Worm (Caenorhabditis elegans): ENCODE measurements around the gene str-96.

The str-96 gene

DNA sequence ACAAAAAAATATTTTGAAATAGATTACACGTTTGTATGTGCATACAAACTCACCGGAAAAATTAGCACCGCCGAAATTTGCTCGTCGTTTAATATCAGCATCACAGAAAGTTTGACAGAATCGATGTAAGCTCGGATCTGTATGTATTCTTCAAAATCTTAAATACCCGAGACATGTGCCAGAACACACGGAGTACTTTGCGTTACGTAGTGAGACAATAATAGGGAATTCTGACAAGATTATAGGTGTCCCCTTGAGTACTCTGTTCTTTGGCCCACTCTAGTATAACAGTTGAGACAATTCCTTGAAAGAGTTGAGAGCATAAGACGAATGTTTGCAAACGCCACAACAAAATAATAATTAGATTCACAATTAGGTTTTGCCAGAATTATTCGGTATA, 9.9 kb upstream of the str-96 start, which contains the start of gene srx-48:
Gene srx-48 (minus strand): TSS at position 101 of the 400 bp plus-strand sequence.
- TF ChIP-seq zim-3 (tag; optimal IDR thresholded peaks at IDR 0.05) (no peak), dpl-1 (GFP tag; optimal IDR thresholded peaks at IDR 0.05) (no peak), madf-3 (GFP tag; IDR thresholded peaks at IDR 0.05) (no peak), akir-1 (GFP tag; optimal IDR thresholded peaks at IDR 0.05) (no peak), ets-4 (GFP tag; optimal IDR thresholded peaks at IDR 0.05) (no peak), F49E8.2 (tag; optimal IDR thresholded peaks at IDR 0.05; ENCODE audit: insufficient read depth) (no peak), mxl-1 (tag; optimal IDR thresholded peaks at IDR 0.05) (no peak), mcd-1 (GFP tag; IDR thresholded peaks at IDR 0.05) (no peak), mel-28 (tag; optimal IDR thresholded peaks at IDR 0.05; ENCODE audit: borderline replicate concordance) (no peak), Y53G8AR.9 (GFP tag; conservative IDR thresholded peaks at IDR 0.05) (no peak), nfya-2 (GFP tag; IDR thresholded peaks at IDR 0.05) (no peak), nhr-90 (tag; optimal IDR thresholded peaks at IDR 0.05) (no peak), D2030.7 (GFP tag; IDR thresholded peaks at IDR 0.05) (no peak), snpc-3.4 (tag; optimal IDR thresholded peaks at IDR 0.05) (no peak), hmg-20 (GFP tag; IDR thresholded peaks at IDR 0.05) (no peak)

DNA sequence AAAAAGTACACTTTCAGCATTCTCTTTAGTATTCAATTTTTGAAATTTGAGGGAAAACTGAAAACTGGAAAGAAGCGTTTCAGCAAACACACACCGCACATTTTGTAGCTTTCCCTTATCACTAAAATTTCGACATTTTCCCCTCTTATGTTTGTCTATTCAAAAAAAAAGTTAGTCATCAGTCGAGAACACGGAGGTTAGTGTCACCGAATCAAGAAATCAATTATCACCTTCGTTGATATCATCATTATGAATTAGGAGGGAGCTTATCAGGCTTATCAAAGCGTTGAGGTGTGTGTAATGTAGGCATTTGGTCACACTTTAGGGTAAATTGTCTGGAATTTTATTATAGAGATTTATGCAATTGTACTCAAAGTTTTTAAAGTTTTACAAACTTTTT, 4.8 kb upstream of the str-96 start, which contains the start of gene cpr-3:
Gene cpr-3 (minus strand): TSS at position 104 of the 400 bp plus-strand sequence.
- TF ChIP-seq hrde-1 (tag; optimal IDR thresholded peaks at IDR 0.05; ENCODE audit: borderline replicate concordance): no peak
- TF ChIP-seq madf-10 (tag; optimal IDR thresholded peaks at IDR 0.05): peak; percentile 24
- TF ChIP-seq Y67H2A.10 (GFP tag; conservative IDR thresholded peaks at IDR 0.05): no peak
- peak; percentile 97 for TF ChIP-seq nhr-80 (tag; optimal IDR thresholded peaks at IDR 0.05)
- no peak for TF ChIP-seq snpc-1.3 (tag; optimal IDR thresholded peaks at IDR 0.05; ENCODE audit: insufficient read depth)
- peak; percentile 88 for TF ChIP-seq ztf-22 (GFP tag; optimal IDR thresholded peaks at IDR 0.05)
- TF ChIP-seq pha-4 (tag; optimal IDR thresholded peaks at IDR 0.05): peak; percentile 23
- TF ChIP-seq atf-7 (tag; optimal IDR thresholded peaks at IDR 0.05): peak; percentile 69
- no peak for TF ChIP-seq tbx-9 (tag; optimal IDR thresholded peaks at IDR 0.05; ENCODE audit: borderline replicate concordance)
- TF ChIP-seq ceh-100 (GFP tag; IDR thresholded peaks at IDR 0.05): no peak
- no peak for TF ChIP-seq hlh-26 (GFP tag; conservative IDR thresholded peaks at IDR 0.05)
- peak; percentile 83 for TF ChIP-seq ets-4 (GFP tag; optimal IDR thresholded peaks at IDR 0.05)

DNA sequence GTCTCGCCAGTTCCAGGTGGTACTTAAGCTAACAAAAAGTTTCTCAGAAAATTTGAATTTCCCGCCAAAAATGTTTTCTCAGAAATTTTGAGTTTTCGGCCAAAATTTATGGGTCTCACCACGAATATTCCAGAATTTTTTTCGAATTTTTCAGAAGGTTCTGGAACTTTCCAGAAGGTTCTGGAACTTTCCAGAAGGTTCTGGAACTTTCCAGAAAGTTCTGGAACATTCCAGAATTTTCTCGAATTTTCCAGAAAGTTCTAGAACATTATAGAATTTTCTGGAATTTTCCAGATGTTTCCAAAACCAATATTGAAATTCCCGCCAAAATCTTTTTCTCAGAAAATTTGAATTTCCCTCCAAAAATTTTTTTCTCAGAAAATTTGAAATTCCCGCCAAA, 1.7 kb upstream of the str-96 start:
- TF ChIP-seq dox-1 (GFP tag; IDR thresholded peaks at IDR 0.05) (peak; percentile 77), ceh-100 (GFP tag; IDR thresholded peaks at IDR 0.05) (peak; percentile 53), madf-6 (GFP tag; IDR thresholded peaks at IDR 0.05) (peak; percentile 50), ceh-40 (GFP tag; IDR thresholded peaks at IDR 0.05) (peak; percentile 63; the same call in 1 of the 2 replicates), egl-44 (GFP tag; IDR thresholded peaks at IDR 0.05) (peak; percentile 29; the same call in 1 of the 2 replicates), egrh-3 (GFP tag; IDR thresholded peaks at IDR 0.05) (0 out of 2 replicates have a peak, but pooled peaks have one; percentile 19), hsf-1 (GFP tag; IDR thresholded peaks at IDR 0.05) (peak; percentile 96)

DNA sequence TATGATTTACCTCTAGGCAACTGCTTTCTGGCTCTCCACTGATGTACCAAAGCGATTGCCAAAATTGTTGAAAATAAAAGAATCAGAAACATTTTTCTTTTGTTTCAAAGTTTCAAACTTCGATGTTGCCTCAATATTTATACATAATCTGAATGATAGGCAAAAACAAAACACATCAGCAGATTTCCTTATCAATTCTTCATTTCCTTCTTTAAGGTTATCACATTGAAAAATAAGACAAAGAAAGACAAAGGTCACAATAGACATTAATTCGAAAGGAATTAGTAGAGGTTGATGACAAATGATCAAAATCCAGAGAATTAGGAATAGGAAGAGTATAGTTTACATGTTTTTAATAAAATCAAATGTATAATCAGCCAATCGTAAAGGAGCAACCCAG, 2.8 kb downstream of the str-96 start, which contains the start of gene cyp-34A2:
Gene cyp-34A2 (minus strand): TSS at position 101 of the 400 bp plus-strand sequence.
- no peak for TF ChIP-seq F55B11.4 (tag; optimal IDR thresholded peaks at IDR 0.05; ENCODE audit: borderline replicate concordance, insufficient read depth)
- no peak for TF ChIP-seq hmg-20 (GFP tag; IDR thresholded peaks at IDR 0.05)
- TF ChIP-seq snpc-3.4 (tag; optimal IDR thresholded peaks at IDR 0.05): no peak
- no peak for TF ChIP-seq efl-1 (GFP tag; optimal IDR thresholded peaks at IDR 0.05)
- no peak for TF ChIP-seq ztf-22 (GFP tag; optimal IDR thresholded peaks at IDR 0.05)
- no peak for TF ChIP-seq C06A6.2 (GFP tag; conservative IDR thresholded peaks at IDR 0.05)
- no peak for TF ChIP-seq ZK185.1 (tag; optimal IDR thresholded peaks at IDR 0.05; ENCODE audit: poor library complexity, severe bottlenecking)
- no peak for TF ChIP-seq nfya-2 (GFP tag; IDR thresholded peaks at IDR 0.05)

Measured in whole organism, young adult.